Worm (Caenorhabditis elegans) whole organism, young adult: ENCODE data around the gene flp-27.

Source experiments
- B0261.1 ChIP-seq: sonication (generic microtip); optimal IDR thresholded peaks from 2 replicates; lab custom pipeline; 2016; ENCODE audit warnings: mild to moderate bottlenecking, missing genetic modification characterization, moderate library complexity, missing compliant biosample characterization
- F33H1.4 ChIP-seq: fragments of 200-800 bp; sonication (Bioruptor generic); IDR thresholded peaks from 2 replicates; pipeline ENCODE4 v1.3.6; 2022; ENCODE audit warnings: missing genetic modification reagents, missing genetic modification characterization, missing compliant biosample characterization
- Y53G8AR.9 ChIP-seq: fragments of 200-800 bp; sonication (Bioruptor generic); conservative IDR thresholded peaks from 2 replicates; pipeline ENCODE4 v1.3.6; 2022; ENCODE audit warnings: missing genetic modification reagents, missing genetic modification characterization, missing compliant biosample characterization
- Y56A3A.18 ChIP-seq: fragments of 200-800 bp; sonication (Bioruptor generic); IDR thresholded peaks from 2 replicates; pipeline ENCODE4 v1.3.6; 2022; ENCODE audit warnings: missing genetic modification reagents, missing genetic modification characterization, missing compliant biosample characterization
- Y79H2A.3 ChIP-seq: fragments of 200-800 bp; sonication (Bioruptor generic); conservative IDR thresholded peaks from 2 replicates; pipeline ENCODE4 v1.3.6; 2022; ENCODE audit warnings: missing genetic modification reagents, missing genetic modification characterization, missing compliant biosample characterization
- Y95B8A.8 ChIP-seq: fragments of 200-800 bp; sonication (Bioruptor generic); IDR thresholded peaks from 2 replicates; pipeline ENCODE4 v1.3.6; 2022; ENCODE audit warnings: missing genetic modification reagents, missing genetic modification characterization, missing compliant biosample characterization
- ama-1 ChIP-seq, 3 experiments: fragments of 150-350 bp in 1 of 3; sonication (generic microtip) in 2 of 3; optimal IDR thresholded peaks; 2 replicates each; lab custom pipeline; 2014 to 2018; ENCODE audit warnings: missing biosample characterization in 2 of 3, missing genetic modification characterization in 2 of 3, missing genetic modification reagents in 2 of 3
- bed-1 ChIP-seq: fragments of 200-800 bp; sonication (Bioruptor generic); IDR thresholded peaks from 2 replicates; pipeline ENCODE4 v1.3.6; 2022; ENCODE audit warnings: missing genetic modification reagents, missing genetic modification characterization, missing compliant biosample characterization
- cebp-1 ChIP-seq, 2 experiments: fragments of 200-800 bp in 1 of 2; sonication (Bioruptor generic) in 1 of 2; sonication (generic microtip) in 1 of 2; IDR thresholded peaks in 1 of 2; optimal IDR thresholded peaks in 1 of 2; 2 replicates each; pipeline versions ENCODE4 v1.3.6 to Lab custom; 2017 to 2022; ENCODE audit warnings: missing compliant biosample characterization in 2 of 2, missing genetic modification characterization in 2 of 2, mild to moderate bottlenecking in 1 of 2, missing genetic modification reagents in 1 of 2, moderate library complexity in 1 of 2
- ceh-27 ChIP-seq: fragments of 200-800 bp; sonication (Bioruptor generic); optimal IDR thresholded peaks from 2 replicates; lab custom pipeline; 2018; ENCODE audit warnings: mild to moderate bottlenecking, missing genetic modification characterization, moderate library complexity, missing compliant biosample characterization
- ceh-79 ChIP-seq: sonication (generic microtip); optimal IDR thresholded peaks from 2 replicates; lab custom pipeline; 2017; ENCODE audit warnings: mild to moderate bottlenecking, missing genetic modification characterization, missing compliant biosample characterization
- ekl-4 ChIP-seq: fragments of 200-800 bp; sonication (Bioruptor generic); IDR thresholded peaks from 2 replicates; pipeline ENCODE4 v1.3.6; 2022; ENCODE audit warnings: missing genetic modification reagents, missing genetic modification characterization, missing compliant biosample characterization
- ets-4 ChIP-seq: fragments of 200-800 bp; sonication (Bioruptor generic); optimal IDR thresholded peaks from 2 replicates; lab custom pipeline; 2018; ENCODE audit warnings: mild to moderate bottlenecking, missing genetic modification characterization, missing compliant biosample characterization
- him-1 ChIP-seq: sonication (generic microtip); optimal IDR thresholded peaks from 2 replicates; lab custom pipeline; 2016; ENCODE audit warnings: missing genotype, missing genetic modification reagents, missing genetic modification characterization, missing compliant biosample characterization
- hmg-1.2 ChIP-seq: fragments of 200-800 bp; sonication (Bioruptor generic); IDR thresholded peaks from 2 replicates; pipeline ENCODE4 v1.3.6; 2022; ENCODE audit warnings: missing genetic modification reagents, missing genetic modification characterization, missing compliant biosample characterization
- hrde-1 ChIP-seq: sonication (generic microtip); optimal IDR thresholded peaks from 2 replicates; lab custom pipeline; 2016; ENCODE audit warnings: missing genetic modification characterization, mild to moderate bottlenecking, missing compliant biosample characterization, moderate library complexity, missing genotype, missing genetic modification reagents, borderline replicate concordance
- hsf-1 ChIP-seq: fragments of 200-800 bp; sonication (Bioruptor generic); IDR thresholded peaks from 2 replicates; pipeline ENCODE4 v1.3.6; 2022; ENCODE audit warnings: missing genetic modification reagents, missing genetic modification characterization, missing compliant biosample characterization
- lsy-27 ChIP-seq: sonication (generic microtip); optimal IDR thresholded peaks from 2 replicates; lab custom pipeline; 2017; ENCODE audit warnings: missing genetic modification characterization, mild to moderate bottlenecking, missing compliant biosample characterization, antibody characterized with exemption, missing genotype, borderline replicate concordance; ENCODE audit not compliant: insufficient read depth
- madf-10 ChIP-seq: sonication (generic microtip); optimal IDR thresholded peaks from 2 replicates; lab custom pipeline; 2016; ENCODE audit warnings: mild to moderate bottlenecking, missing genetic modification characterization, missing compliant biosample characterization
- madf-8 ChIP-seq: fragments of 200-800 bp; sonication (Bioruptor generic); conservative IDR thresholded peaks from 2 replicates; pipeline ENCODE4 v1.3.6; 2022; ENCODE audit warnings: missing genetic modification reagents, missing genetic modification characterization, missing compliant biosample characterization
- mel-28 ChIP-seq: sonication (generic microtip); optimal IDR thresholded peaks from 2 replicates; lab custom pipeline; 2016; ENCODE audit warnings: borderline replicate concordance, mild to moderate bottlenecking, missing genetic modification characterization, missing compliant biosample characterization
- nfyb-1 ChIP-seq: fragments of 200-800 bp; sonication (Bioruptor generic); IDR thresholded peaks from 2 replicates; pipeline ENCODE4 v1.3.6; 2022; ENCODE audit warnings: missing genetic modification reagents, missing genetic modification characterization, missing compliant biosample characterization
- nhr-120 ChIP-seq: fragments of 200-800 bp; sonication (Bioruptor generic); IDR thresholded peaks from 2 replicates; pipeline ENCODE4 v1.3.6; 2022; ENCODE audit warnings: missing genetic modification characterization, missing compliant biosample characterization
- pbrm-1 ChIP-seq: fragments of 200-800 bp; sonication (Bioruptor generic); IDR thresholded peaks from 2 replicates; pipeline ENCODE4 v1.3.6; 2022; ENCODE audit warnings: missing genetic modification reagents, missing genetic modification characterization, missing compliant biosample characterization
- rcor-1 ChIP-seq: fragments of 200-800 bp; sonication (Bioruptor generic); IDR thresholded peaks from 2 replicates; pipeline ENCODE4 v1.3.6; 2022; ENCODE audit warnings: missing genetic modification reagents, missing genetic modification characterization, missing compliant biosample characterization
- repo-1 ChIP-seq: sonication (generic microtip); optimal IDR thresholded peaks from 2 replicates; lab custom pipeline; 2017; ENCODE audit warnings: mild to moderate bottlenecking, missing genetic modification characterization, missing compliant biosample characterization
- rpc-1 ChIP-seq, 2 experiments: fragments of 150-350 bp in 1 of 2; sonication (generic microtip) in 1 of 2; optimal IDR thresholded peaks; 2 replicates each; lab custom pipeline; 2014 to 2018; ENCODE audit warnings: missing biosample characterization in 1 of 2, missing genetic modification characterization in 1 of 2, missing genetic modification reagents in 1 of 2, missing genotype in 1 of 2
- snpc-1.1 ChIP-seq: sonication (generic microtip); optimal IDR thresholded peaks from 2 replicates; lab custom pipeline; 2017; ENCODE audit warnings: missing genetic modification characterization, mild to moderate bottlenecking, missing compliant biosample characterization, antibody characterized with exemption, moderate library complexity, missing genotype, missing genetic modification reagents; ENCODE audit not compliant: insufficient read depth
- snpc-1.3 ChIP-seq: sonication (generic microtip); optimal IDR thresholded peaks from 2 replicates; lab custom pipeline; 2017; ENCODE audit warnings: missing genetic modification characterization, mild to moderate bottlenecking, missing compliant biosample characterization, antibody characterized with exemption, moderate library complexity, missing genotype, missing genetic modification reagents; ENCODE audit not compliant: insufficient read depth
- tbp1 ChIP-seq: fragments of 200-800 bp; sonication (Bioruptor generic); optimal IDR thresholded peaks from 2 replicates; lab custom pipeline; 2018; ENCODE audit warnings: mild to moderate bottlenecking, missing genetic modification characterization, missing compliant biosample characterization
- tbx-9 ChIP-seq: sonication (generic microtip); optimal IDR thresholded peaks from 2 replicates; lab custom pipeline; 2016; ENCODE audit warnings: borderline replicate concordance, missing genetic modification characterization, inconsistent platforms, missing compliant biosample characterization
- unc-130 ChIP-seq: sonication (generic microtip); optimal IDR thresholded peaks from 2 replicates; lab custom pipeline; 2016; ENCODE audit warnings: missing genetic modification reagents, missing genetic modification characterization, missing compliant biosample characterization
- ztf-18 ChIP-seq: sonication (generic microtip); optimal IDR thresholded peaks from 2 replicates; lab custom pipeline; 2016; ENCODE audit warnings: missing genotype, mild to moderate bottlenecking, missing genetic modification characterization, missing compliant biosample characterization
- ztf-28 ChIP-seq: fragments of 200-800 bp; sonication (Bioruptor generic); IDR thresholded peaks from 2 replicates; pipeline ENCODE4 v1.3.6; 2022; ENCODE audit warnings: missing genetic modification reagents, missing genetic modification characterization, missing compliant biosample characterization

Gene flp-27

ce11 chrII:5661735-5662177, 19.0 kb upstream of the flp-27 start (continued):
- TF ChIP-seq repo-1 (tag; lab: Kevin White, UChicago) (peak; percentile 97), Y95B8A.8 (GFP tag; lab: Robert Waterston, UW) (peak; percentile 96), ekl-4 (GFP tag; lab: Robert Waterston, UW) (peak; percentile 98), lsy-27 (tag; lab: Kevin White, UChicago) (peak; percentile 90), mel-28 (tag; lab: Kevin White, UChicago) (peak; percentile 92), snpc-1.1 (no peak)

- TF ChIP-seq cebp-1 (GFP tag; IDR thresholded peaks at IDR 0.05; lab: Robert Waterston, UW), result no peak
- TF ChIP-seq cebp-1 (tag; optimal IDR thresholded peaks at IDR 0.05; lab: Kevin White, UChicago), result no peak
- no peak for TF ChIP-seq B0261.1 (tag; lab: Kevin White, UChicago)
- no peak for TF ChIP-seq Y79H2A.3 (GFP tag; lab: Robert Waterston, UW)
- no peak for TF ChIP-seq madf-8 (GFP tag; lab: Robert Waterston, UW)
- TF ChIP-seq hrde-1 (tag; lab: Kevin White, UChicago), result no peak
Measured at ce11 chrII:5663180-5663791, 17.5 kb upstream of the flp-27 start.

- TF ChIP-seq ztf-28 (GFP tag; lab: Robert Waterston, UW) (no peak), cebp-1 (GFP tag; IDR thresholded peaks at IDR 0.05; lab: Robert Waterston, UW) (no peak), cebp-1 (tag; optimal IDR thresholded peaks at IDR 0.05; lab: Kevin White, UChicago) (no peak), tbx-9 (tag; lab: Kevin White, UChicago) (no peak), snpc-1.3 (tag; lab: Kevin White, UChicago) (no peak), nhr-120 (GFP tag; lab: Robert Waterston, UW) (no peak)
- TF ChIP-seq, all 124 proteins: peak for 0
Measured at ce11 chrII:5665029-5665428, 15.8 kb upstream of the flp-27 start, which contains the start of gene C25H3.15. Gene C25H3.15 (plus strand): TSS chrII:5665329.

- TF ChIP-seq him-1 (tag; lab: Kevin White, UChicago) (peak; percentile 74), F33H1.4 (no peak), hrde-1 (tag; lab: Kevin White, UChicago) (no peak), rcor-1 (GFP tag; lab: Robert Waterston, UW) (no peak)
Measured at ce11 chrII:5665991-5666390, 14.8 kb upstream of the flp-27 start, which contains the start of gene C25H3.16. Gene C25H3.16 (plus strand): TSS chrII:5666291.

ce11 chrII:5667540-5667939, 13.3 kb upstream of the flp-27 start:
- TF ChIP-seq rpc-1 (optimal IDR thresholded peaks at IDR 0.05; lab: Kevin White, UChicago), result peak; percentile 20
- TF ChIP-seq rpc-1 (tag; optimal IDR thresholded peaks at IDR 0.05; lab: Kevin White, UChicago), result peak; percentile 62
- TF ChIP-seq B0261.1 (tag; lab: Kevin White, UChicago), result peak; percentile 7
- TF ChIP-seq tbp1 (GFP tag; lab: Kevin White, UChicago), result peak; percentile 69
- TF ChIP-seq ama-1 (optimal IDR thresholded peaks at IDR 0.05; lab: Kevin White, UChicago), result no peak
- TF ChIP-seq ama-1 (GFP tag; optimal IDR thresholded peaks at IDR 0.05; lab: Kevin White, UChicago), result no peak

ce11 chrII:5668830-5669229, 12.0 kb upstream of the flp-27 start, which contains the start of gene C25H3.7:
Gene C25H3.7 (minus strand): TSS chrII:5668930.
- no peak for TF ChIP-seq hmg-1.2 (GFP tag; lab: Robert Waterston, UW)

- TF ChIP-seq hsf-1 (GFP tag; lab: Robert Waterston, UW), result no peak
- TF ChIP-seq Y56A3A.18 (GFP tag; lab: Robert Waterston, UW), result no peak
- no peak for TF ChIP-seq ztf-18
- TF ChIP-seq nfyb-1 (GFP tag; lab: Robert Waterston, UW), result no peak
- no peak for TF ChIP-seq ceh-27
- TF ChIP-seq pbrm-1 (GFP tag; lab: Robert Waterston, UW), result no peak
- no peak for TF ChIP-seq nhr-120 (GFP tag; lab: Robert Waterston, UW)
- TF ChIP-seq Y53G8AR.9 (GFP tag; lab: Robert Waterston, UW), result no peak
- no peak for TF ChIP-seq bed-1
- no peak for TF ChIP-seq madf-10 (tag; lab: Kevin White, UChicago)
- no peak for TF ChIP-seq madf-8 (GFP tag; lab: Robert Waterston, UW)
- TF ChIP-seq ceh-79 (tag; lab: Kevin White, UChicago), result no peak
- no peak for TF ChIP-seq ets-4 (GFP tag; lab: Kevin White, UChicago)
- TF ChIP-seq unc-130 (GFP tag; lab: Kevin White, UChicago), result no peak
Measured at ce11 chrII:5669580-5669979, 11.2 kb upstream of the flp-27 start, which contains the start of gene C25H3.17. Gene C25H3.17 (minus strand): TSS chrII:5669680.
